Worm (Caenorhabditis elegans) whole organism, young adult: ENCODE measurements around the gene Y7A9D.1.

Source experiments
- B0035.1 ChIP-seq: sonication (generic microtip); optimal IDR thresholded peaks from 2 replicates; lab custom pipeline; 2016; ENCODE audit warnings: missing genetic modification characterization, mild to moderate bottlenecking, missing compliant biosample characterization, missing genotype, missing genetic modification reagents
- B0261.1 ChIP-seq: sonication (generic microtip); optimal IDR thresholded peaks from 2 replicates; lab custom pipeline; 2016; ENCODE audit warnings: mild to moderate bottlenecking, missing genetic modification characterization, moderate library complexity, missing compliant biosample characterization
- B0336.3 ChIP-seq: fragments of 200-800 bp; sonication (Bioruptor generic); IDR thresholded peaks from 2 replicates; pipeline ENCODE4 v1.3.6; 2022; ENCODE audit warnings: missing genetic modification characterization, missing compliant biosample characterization
- D2030.7 ChIP-seq: fragments of 200-800 bp; sonication (Bioruptor generic); IDR thresholded peaks from 2 replicates; pipeline ENCODE4 v1.3.6; 2022; ENCODE audit warnings: missing genetic modification reagents, missing genetic modification characterization, missing compliant biosample characterization
- F49E8.2 ChIP-seq: sonication (generic microtip); optimal IDR thresholded peaks from 3 replicates; lab custom pipeline; 2017; ENCODE audit warnings: missing genetic modification characterization, mild to moderate bottlenecking, missing compliant biosample characterization, antibody characterized with exemption, moderate library complexity; ENCODE audit not compliant: insufficient read depth
- T07F8.4 ChIP-seq: sonication (generic microtip); optimal IDR thresholded peaks from 2 replicates; lab custom pipeline; 2016; ENCODE audit warnings: mild to moderate bottlenecking, missing genetic modification characterization, moderate library complexity, missing compliant biosample characterization
- Y56A3A.18 ChIP-seq: fragments of 200-800 bp; sonication (Bioruptor generic); IDR thresholded peaks from 2 replicates; pipeline ENCODE4 v1.3.6; 2022; ENCODE audit warnings: missing genetic modification reagents, missing genetic modification characterization, missing compliant biosample characterization
- Y79H2A.3 ChIP-seq: fragments of 200-800 bp; sonication (Bioruptor generic); conservative IDR thresholded peaks from 2 replicates; pipeline ENCODE4 v1.3.6; 2022; ENCODE audit warnings: missing genetic modification reagents, missing genetic modification characterization, missing compliant biosample characterization
- ZK185.1 ChIP-seq: sonication (generic microtip); optimal IDR thresholded peaks from 2 replicates; lab custom pipeline; 2016; ENCODE audit warnings: mild to moderate bottlenecking, missing genetic modification characterization, missing compliant biosample characterization; ENCODE audit not compliant: poor library complexity, severe bottlenecking
- ama-1 ChIP-seq, 3 experiments: fragments of 150-350 bp in 1 of 3; sonication (generic microtip) in 2 of 3; optimal IDR thresholded peaks; 2 replicates each; lab custom pipeline; 2014 to 2018; ENCODE audit warnings: missing biosample characterization in 2 of 3, missing genetic modification characterization in 2 of 3, missing genetic modification reagents in 2 of 3
- aptf-3 ChIP-seq: fragments of 200-800 bp; sonication (Bioruptor generic); IDR thresholded peaks from 2 replicates; pipeline ENCODE4 v1.3.6; 2022; ENCODE audit warnings: missing genetic modification characterization, missing compliant biosample characterization
- athp-1 ChIP-seq: sonication (generic microtip); optimal IDR thresholded peaks from 2 replicates; lab custom pipeline; 2017; ENCODE audit warnings: mild to moderate bottlenecking, missing genetic modification characterization, missing compliant biosample characterization
- attf-6 ChIP-seq: fragments of 200-800 bp; sonication (Bioruptor generic); IDR thresholded peaks from 2 replicates; pipeline ENCODE4 v1.3.6; 2022; ENCODE audit warnings: missing genetic modification reagents, missing genetic modification characterization, missing compliant biosample characterization
- ccch-3 ChIP-seq: fragments of 200-800 bp; sonication (Bioruptor generic); optimal IDR thresholded peaks from 2 replicates; lab custom pipeline; 2018; ENCODE audit warnings: mild to moderate bottlenecking, missing genetic modification characterization, missing compliant biosample characterization
- cebp-1 ChIP-seq, 2 experiments: fragments of 200-800 bp in 1 of 2; sonication (Bioruptor generic) in 1 of 2; sonication (generic microtip) in 1 of 2; IDR thresholded peaks in 1 of 2; optimal IDR thresholded peaks in 1 of 2; 2 replicates each; pipeline versions ENCODE4 v1.3.6 to Lab custom; 2017 to 2022; ENCODE audit warnings: missing compliant biosample characterization in 2 of 2, missing genetic modification characterization in 2 of 2, mild to moderate bottlenecking in 1 of 2, missing genetic modification reagents in 1 of 2, moderate library complexity in 1 of 2
- ceh-40 ChIP-seq: fragments of 200-800 bp; sonication (Bioruptor generic); IDR thresholded peaks from 2 replicates; pipeline ENCODE4 v1.3.6; 2022; ENCODE audit warnings: missing genetic modification characterization, missing compliant biosample characterization
- chd-7 ChIP-seq: sonication (generic microtip); optimal IDR thresholded peaks from 2 replicates; lab custom pipeline; 2016; ENCODE audit warnings: mild to moderate bottlenecking, missing genetic modification characterization, moderate library complexity, missing compliant biosample characterization
- him-1 ChIP-seq: sonication (generic microtip); optimal IDR thresholded peaks from 2 replicates; lab custom pipeline; 2016; ENCODE audit warnings: missing genotype, missing genetic modification reagents, missing genetic modification characterization, missing compliant biosample characterization
- let-607 ChIP-seq, 2 experiments: fragments of 200-800 bp in 1 of 2; sonication (Bioruptor generic) in 1 of 2; sonication (generic microtip) in 1 of 2; optimal IDR thresholded peaks; 2 replicates each; lab custom pipeline; 2016 to 2018; ENCODE audit warnings: mild to moderate bottlenecking in 2 of 2, missing compliant biosample characterization in 2 of 2, missing genetic modification characterization in 2 of 2, moderate library complexity in 2 of 2, missing genotype in 1 of 2
- lin-26 ChIP-seq: fragments of 200-800 bp; sonication (Bioruptor generic); IDR thresholded peaks from 2 replicates; pipeline ENCODE4 v1.3.6; 2022; ENCODE audit warnings: missing genetic modification reagents, missing genetic modification characterization, missing compliant biosample characterization
- lin-40 ChIP-seq: sonication (generic microtip); optimal IDR thresholded peaks from 2 replicates; lab custom pipeline; 2016; ENCODE audit warnings: missing genetic modification characterization, mild to moderate bottlenecking, missing compliant biosample characterization, missing genotype, missing genetic modification reagents
- lin-54 ChIP-seq: fragments of 200-800 bp; sonication (Bioruptor generic); optimal IDR thresholded peaks from 2 replicates; lab custom pipeline; 2018; ENCODE audit warnings: mild to moderate bottlenecking, missing genetic modification characterization, missing compliant biosample characterization
- lsl-1 ChIP-seq: fragments of 200-800 bp; sonication (Bioruptor generic); optimal IDR thresholded peaks from 2 replicates; lab custom pipeline; 2018; ENCODE audit warnings: mild to moderate bottlenecking, missing genetic modification characterization, moderate library complexity, missing compliant biosample characterization
- madf-10 ChIP-seq: sonication (generic microtip); optimal IDR thresholded peaks from 2 replicates; lab custom pipeline; 2016; ENCODE audit warnings: mild to moderate bottlenecking, missing genetic modification characterization, missing compliant biosample characterization
- madf-6 ChIP-seq: fragments of 200-800 bp; sonication (Bioruptor generic); IDR thresholded peaks from 2 replicates; pipeline ENCODE4 v1.3.6; 2022; ENCODE audit warnings: missing genetic modification reagents, missing genetic modification characterization, missing compliant biosample characterization
- mcd-1 ChIP-seq: fragments of 200-800 bp; sonication (Bioruptor generic); IDR thresholded peaks from 2 replicates; pipeline ENCODE4 v1.3.6; 2022; ENCODE audit warnings: missing genetic modification reagents, missing genetic modification characterization, missing compliant biosample characterization
- nfyb-1 ChIP-seq: fragments of 200-800 bp; sonication (Bioruptor generic); IDR thresholded peaks from 2 replicates; pipeline ENCODE4 v1.3.6; 2022; ENCODE audit warnings: missing genetic modification reagents, missing genetic modification characterization, missing compliant biosample characterization
- pbrm-1 ChIP-seq: fragments of 200-800 bp; sonication (Bioruptor generic); IDR thresholded peaks from 2 replicates; pipeline ENCODE4 v1.3.6; 2022; ENCODE audit warnings: missing genetic modification reagents, missing genetic modification characterization, missing compliant biosample characterization
- repo-1 ChIP-seq: sonication (generic microtip); optimal IDR thresholded peaks from 2 replicates; lab custom pipeline; 2017; ENCODE audit warnings: mild to moderate bottlenecking, missing genetic modification characterization, missing compliant biosample characterization
- rpc-1 ChIP-seq, 2 experiments: fragments of 150-350 bp in 1 of 2; sonication (generic microtip) in 1 of 2; optimal IDR thresholded peaks; 2 replicates each; lab custom pipeline; 2014 to 2018; ENCODE audit warnings: missing biosample characterization in 1 of 2, missing genetic modification characterization in 1 of 2, missing genetic modification reagents in 1 of 2, missing genotype in 1 of 2
- snpc-1.1 ChIP-seq: sonication (generic microtip); optimal IDR thresholded peaks from 2 replicates; lab custom pipeline; 2017; ENCODE audit warnings: missing genetic modification characterization, mild to moderate bottlenecking, missing compliant biosample characterization, antibody characterized with exemption, moderate library complexity, missing genotype, missing genetic modification reagents; ENCODE audit not compliant: insufficient read depth
- snpc-1.3 ChIP-seq: sonication (generic microtip); optimal IDR thresholded peaks from 2 replicates; lab custom pipeline; 2017; ENCODE audit warnings: missing genetic modification characterization, mild to moderate bottlenecking, missing compliant biosample characterization, antibody characterized with exemption, moderate library complexity, missing genotype, missing genetic modification reagents; ENCODE audit not compliant: insufficient read depth
- sptf-2 ChIP-seq: fragments of 200-800 bp; sonication (Bioruptor generic); optimal IDR thresholded peaks from 2 replicates; lab custom pipeline; 2018; ENCODE audit warnings: mild to moderate bottlenecking, missing genetic modification characterization, missing compliant biosample characterization
- tbp1 ChIP-seq: fragments of 200-800 bp; sonication (Bioruptor generic); optimal IDR thresholded peaks from 2 replicates; lab custom pipeline; 2018; ENCODE audit warnings: mild to moderate bottlenecking, missing genetic modification characterization, missing compliant biosample characterization
- zfh-2 ChIP-seq: fragments of 200-800 bp; sonication (Bioruptor generic); conservative IDR thresholded peaks from 2 replicates; pipeline ENCODE4 v1.3.6; 2022; ENCODE audit warnings: missing genetic modification reagents, missing genetic modification characterization, missing compliant biosample characterization
- ztf-18 ChIP-seq: sonication (generic microtip); optimal IDR thresholded peaks from 2 replicates; lab custom pipeline; 2016; ENCODE audit warnings: missing genotype, mild to moderate bottlenecking, missing genetic modification characterization, missing compliant biosample characterization
- ztf-25 ChIP-seq: fragments of 200-800 bp; sonication (Bioruptor generic); IDR thresholded peaks from 2 replicates; pipeline ENCODE4 v1.3.6; 2022; ENCODE audit warnings: missing genetic modification reagents, missing genetic modification characterization, missing compliant biosample characterization
- ztf-28 ChIP-seq: fragments of 200-800 bp; sonication (Bioruptor generic); IDR thresholded peaks from 2 replicates; pipeline ENCODE4 v1.3.6; 2022; ENCODE audit warnings: missing genetic modification reagents, missing genetic modification characterization, missing compliant biosample characterization
- ztf-3 ChIP-seq: fragments of 200-800 bp; sonication (Bioruptor generic); optimal IDR thresholded peaks from 2 replicates; lab custom pipeline; 2018; ENCODE audit warnings: mild to moderate bottlenecking, missing genetic modification characterization, missing compliant biosample characterization
- ztf-6 ChIP-seq: fragments of 200-800 bp; sonication (Bioruptor generic); IDR thresholded peaks from 2 replicates; pipeline ENCODE4 v1.3.6; 2022; ENCODE audit warnings: missing genetic modification reagents, missing genetic modification characterization, missing compliant biosample characterization

Y7A9D.1 gene

ce11 chrIV:16400412-16401381, 18.7 kb upstream of the Y7A9D.1 start (continued):
- peak; percentile 25 for TF ChIP-seq chd-7
- TF ChIP-seq rpc-1 (optimal IDR thresholded peaks at IDR 0.05; lab: Kevin White, UChicago), result peak; percentile 89
- peak; percentile 91 for TF ChIP-seq rpc-1 (tag; optimal IDR thresholded peaks at IDR 0.05; lab: Kevin White, UChicago)
- no peak for TF ChIP-seq ccch-3 (GFP tag; lab: Kevin White, UChicago)
- peak; percentile 94 for TF ChIP-seq B0261.1 (tag; lab: Kevin White, UChicago)

- peak; percentile 61 for TF ChIP-seq ztf-18 (tag; lab: Kevin White, UChicago)
- peak; percentile 54; the same call in 1 of the 2 replicates for TF ChIP-seq nfyb-1 (GFP tag; lab: Robert Waterston, UW)
- TF ChIP-seq tbp1 (GFP tag; lab: Kevin White, UChicago), result peak; percentile 89
- peak; percentile 28 for TF ChIP-seq F49E8.2 (tag; lab: Kevin White, UChicago)
- peak; percentile 27 for TF ChIP-seq athp-1 (tag; lab: Kevin White, UChicago)
- no peak for TF ChIP-seq B0035.1
- peak; percentile 78; the same call in 1 of the 2 replicates for TF ChIP-seq aptf-3
- TF ChIP-seq madf-6, result no peak
- no peak for TF ChIP-seq ama-1 (optimal IDR thresholded peaks at IDR 0.05; lab: Kevin White, UChicago)
- TF ChIP-seq ama-1 (GFP tag; optimal IDR thresholded peaks at IDR 0.05; lab: Kevin White, UChicago), result peak; percentile 35 to 65
- TF ChIP-seq ZK185.1 (tag; lab: Kevin White, UChicago), result peak; percentile 67
- no peak for TF ChIP-seq him-1
- no peak for TF ChIP-seq zfh-2 (GFP tag; lab: Robert Waterston, UW)
- peak; percentile 10 for TF ChIP-seq madf-10 (tag; lab: Kevin White, UChicago)
- peak; percentile 70; the same call in 1 of the 2 replicates for TF ChIP-seq ztf-25 (GFP tag; lab: Robert Waterston, UW)
- TF ChIP-seq attf-6 (GFP tag; lab: Robert Waterston, UW), result peak; percentile 93
- TF ChIP-seq lin-26 (GFP tag; lab: Robert Waterston, UW), result peak; percentile 82; the same call in 1 of the 2 replicates
- no peak for TF ChIP-seq lin-40 (tag; lab: Kevin White, UChicago)
- peak; percentile 55 for TF ChIP-seq snpc-1.1 (tag; lab: Kevin White, UChicago)
- peak; percentile 37; the same call in 1 of the 2 replicates for TF ChIP-seq mcd-1 (GFP tag; lab: Robert Waterston, UW)
- 0 out of 2 replicates have a peak, but pooled peaks have one; percentile 19 for TF ChIP-seq ztf-28 (GFP tag; lab: Robert Waterston, UW)
- no peak for TF ChIP-seq T07F8.4 (tag; lab: Kevin White, UChicago)
- TF ChIP-seq ztf-6 (GFP tag; lab: Robert Waterston, UW), result no peak
- TF ChIP-seq sptf-2 (GFP tag; lab: Kevin White, UChicago), result no peak
- TF ChIP-seq pbrm-1 (GFP tag; lab: Robert Waterston, UW), result peak; percentile 70; the same call in 1 of the 2 replicates
- TF ChIP-seq repo-1 (tag; lab: Kevin White, UChicago), result peak; percentile 19
- no peak for TF ChIP-seq cebp-1 (GFP tag; IDR thresholded peaks at IDR 0.05; lab: Robert Waterston, UW)
- peak; percentile 34 for TF ChIP-seq cebp-1 (tag; optimal IDR thresholded peaks at IDR 0.05; lab: Kevin White, UChicago)
- TF ChIP-seq ceh-40 (GFP tag; lab: Robert Waterston, UW), result no peak
- TF ChIP-seq Y56A3A.18, result 0 out of 2 replicates have a peak, but pooled peaks have one; percentile 34
- TF ChIP-seq B0336.3 (GFP tag; lab: Robert Waterston, UW), result no peak
- TF ChIP-seq snpc-1.3 (tag; lab: Kevin White, UChicago), result peak; percentile 71
- TF ChIP-seq chd-7, result no peak
- peak in 1 of 2 experiments; percentile 9 for TF ChIP-seq let-607 (tag; optimal IDR thresholded peaks at IDR 0.05; lab: Kevin White, UChicago)
- TF ChIP-seq lsl-1, result peak; percentile 11
- peak; percentile 14 for TF ChIP-seq lin-54 (GFP tag; lab: Kevin White, UChicago)
- no peak for TF ChIP-seq ztf-3 (GFP tag; lab: Kevin White, UChicago)
- peak; percentile 64 for TF ChIP-seq D2030.7
- TF ChIP-seq rpc-1 (optimal IDR thresholded peaks at IDR 0.05; lab: Kevin White, UChicago), result peak; percentile 86
- TF ChIP-seq rpc-1 (tag; optimal IDR thresholded peaks at IDR 0.05; lab: Kevin White, UChicago), result peak; percentile 81
- no peak for TF ChIP-seq Y79H2A.3 (GFP tag; lab: Robert Waterston, UW)
Measured at ce11 chrIV:16399776-16400368, 17.9 kb upstream of the Y7A9D.1 start, which contains the start of gene Y65A5A.1. Gene Y65A5A.1 (minus strand): TSS chrIV:16399826.
